Worm (Caenorhabditis elegans) whole organism, early embryonic: ENCODE results near the gene C18D11.1.
"Not testable (repeated sequence)": the region's sequence is repeated elsewhere in the genome, so short reads cannot be mapped to it uniquely, and the experiment has no call there.

Experiments used
- B0310.2 ChIP-seq: sonication (generic microtip); optimal IDR thresholded peaks from 2 replicates; lab custom pipeline; 2016; ENCODE audit warnings: mild to moderate bottlenecking, missing genetic modification characterization, missing compliant biosample characterization
- F13C5.2 ChIP-seq: sonication (generic microtip); optimal IDR thresholded peaks from 2 replicates; lab custom pipeline; 2017; ENCODE audit warnings: mild to moderate bottlenecking, missing genetic modification characterization, inconsistent platforms, missing compliant biosample characterization
- aly-1 ChIP-seq: sonication (generic microtip); optimal IDR thresholded peaks from 2 replicates; lab custom pipeline; 2016; ENCODE audit warnings: missing genetic modification characterization, missing compliant biosample characterization
- ama-1 ChIP-seq: fragments of 150-350 bp; optimal IDR thresholded peaks from 2 replicates; lab custom pipeline; 2014
- ceh-13 ChIP-seq: fragments of 200-800 bp; sonication (Bioruptor generic); optimal IDR thresholded peaks from 2 replicates; lab custom pipeline; 2018; ENCODE audit warnings: mild to moderate bottlenecking, missing genetic modification characterization, missing compliant biosample characterization
- ceh-36 ChIP-seq: sonication (generic microtip); optimal IDR thresholded peaks from 2 replicates; lab custom pipeline; 2016; ENCODE audit warnings: missing genetic modification characterization, inconsistent platforms, missing compliant biosample characterization
- ets-7 ChIP-seq: sonication (generic microtip); optimal IDR thresholded peaks from 2 replicates; lab custom pipeline; 2016; ENCODE audit warnings: missing genotype, missing genetic modification characterization, missing compliant biosample characterization
- flt-1 ChIP-seq: fragments of 200-800 bp; sonication (Bioruptor generic); IDR thresholded peaks from 2 replicates; pipeline ENCODE4 v1.3.6; 2022; ENCODE audit warnings: missing genetic modification characterization, missing compliant biosample characterization
- hmbx-1 ChIP-seq: sonication (generic microtip); optimal IDR thresholded peaks from 2 replicates; lab custom pipeline; 2016; ENCODE audit warnings: mild to moderate bottlenecking, missing genetic modification characterization, missing compliant biosample characterization
- hmg-4 ChIP-seq: fragments of 200-800 bp; sonication (Bioruptor generic); optimal IDR thresholded peaks from 2 replicates; lab custom pipeline; 2018; ENCODE audit warnings: mild to moderate bottlenecking, missing genetic modification characterization, missing compliant biosample characterization
- hnd-1 ChIP-seq: sonication (generic microtip); optimal IDR thresholded peaks from 2 replicates; lab custom pipeline; 2016; ENCODE audit warnings: missing genetic modification characterization, missing compliant biosample characterization
- pes-1 ChIP-seq: fragments of 200-800 bp; sonication (Bioruptor generic); IDR thresholded peaks from 2 replicates; pipeline ENCODE4 v1.3.6; 2022; ENCODE audit warnings: missing genetic modification reagents, missing genetic modification characterization, missing compliant biosample characterization
- scrt-1 ChIP-seq: fragments of 200-800 bp; sonication (Bioruptor generic); IDR thresholded peaks from 2 replicates; pipeline ENCODE4 v1.3.6; 2022; ENCODE audit warnings: missing genetic modification characterization, missing compliant biosample characterization
- sea-1 ChIP-seq: fragments of 200-800 bp; sonication (Bioruptor generic); conservative IDR thresholded peaks from 2 replicates; pipeline ENCODE4 v1.3.6; 2022; ENCODE audit warnings: missing genetic modification characterization, missing compliant biosample characterization
- tbx-11 ChIP-seq: fragments of 200-800 bp; sonication (Bioruptor generic); IDR thresholded peaks from 2 replicates; pipeline ENCODE4 v1.3.6; 2022; ENCODE audit warnings: missing genetic modification characterization, missing compliant biosample characterization
- tbx-37 ChIP-seq: fragments of 200-800 bp; sonication (Bioruptor generic); conservative IDR thresholded peaks from 2 replicates; pipeline ENCODE4 v1.3.6; 2022; ENCODE audit warnings: missing genetic modification reagents, missing genetic modification characterization, missing compliant biosample characterization
- tra-4 ChIP-seq: sonication (generic microtip); optimal IDR thresholded peaks from 2 replicates; lab custom pipeline; 2017; ENCODE audit warnings: missing genetic modification characterization, missing compliant biosample characterization

Gene C18D11.1

DNA sequence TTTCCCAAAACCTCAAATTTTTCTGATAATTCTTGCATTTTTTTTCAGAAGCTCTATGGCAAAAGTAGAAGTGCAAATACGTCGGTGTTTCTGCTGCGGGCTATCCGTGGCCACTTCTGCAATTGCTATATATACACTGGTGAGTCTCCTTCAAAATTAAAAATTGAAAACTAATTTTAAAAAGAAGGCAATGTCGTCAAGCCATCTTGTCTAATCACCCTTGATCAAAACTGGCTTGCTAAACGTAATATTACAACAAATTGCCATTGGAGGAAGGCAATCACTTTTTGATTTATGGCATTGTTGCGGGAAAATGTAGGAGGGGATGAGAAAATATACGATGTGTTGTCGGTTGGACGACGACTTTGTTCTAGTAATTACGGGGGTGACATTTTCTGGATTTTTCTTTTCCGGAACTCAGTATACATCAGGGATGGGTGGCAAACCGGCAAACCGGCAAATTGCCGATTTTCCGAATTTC is at the start of gene C18D11.1:
TSS of gene C18D11.1 (plus strand) at position 51 of the 481 bp plus-strand sequence.
- no peak for TF ChIP-seq flt-1
- TF ChIP-seq aly-1 (tag; lab: Kevin White, UChicago), result no peak
- no peak for TF ChIP-seq ceh-36 (tag; lab: Kevin White, UChicago)

DNA sequence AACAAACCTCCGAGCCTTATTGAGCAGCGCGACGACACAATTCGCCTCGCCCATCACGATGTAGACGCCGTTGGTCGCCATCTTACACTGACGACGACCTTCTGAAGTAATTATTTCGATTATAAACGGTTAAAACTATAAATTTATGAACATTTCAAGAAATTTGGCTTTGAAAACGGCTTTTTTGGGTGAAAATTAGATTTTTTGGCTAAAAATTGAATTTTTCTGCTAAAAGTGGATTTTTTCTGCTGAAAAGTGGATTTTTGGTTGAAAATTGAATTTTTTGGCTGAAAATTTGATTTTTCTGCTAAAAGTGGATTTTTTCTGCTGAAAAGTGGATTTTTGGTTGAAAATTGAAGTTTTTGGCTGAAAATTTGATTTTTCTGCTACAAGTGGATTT is 42.8 kb upstream of the C18D11.1 start, which contains the start of gene gbf-1:
TSS of gene gbf-1 (minus strand) at position 101 of the 400 bp plus-strand sequence.
- not testable (repeated sequence) for TF ChIP-seq tbx-11 (GFP tag; lab: Robert Waterston, UW); sea-1 (GFP tag; lab: Robert Waterston, UW); tra-4 (tag; lab: Kevin White, UChicago)

DNA sequence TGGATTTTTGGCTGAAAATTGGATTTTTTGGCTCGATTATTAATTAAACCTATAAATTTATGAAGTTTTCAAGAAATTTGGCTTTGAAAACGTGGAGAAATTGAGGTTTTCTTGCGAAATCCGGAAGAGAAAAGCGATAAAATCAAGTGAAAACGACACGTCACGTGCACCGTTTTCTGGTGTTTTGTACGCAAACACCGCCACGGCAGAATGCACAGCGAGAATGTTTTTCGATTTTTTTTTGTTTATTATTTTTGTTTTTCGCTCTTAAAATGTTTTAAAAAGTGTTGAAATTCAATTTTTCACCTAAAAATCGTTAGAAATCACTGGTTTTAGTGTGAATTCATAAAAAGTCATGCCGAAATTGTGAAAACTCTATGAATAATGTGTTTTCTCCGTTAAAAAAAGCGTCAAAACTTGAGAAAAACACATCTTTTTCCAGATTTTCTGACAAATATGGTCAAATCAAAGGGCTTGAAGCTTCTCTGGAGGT is 41.8 kb upstream of the C18D11.1 start, which contains the start of gene immp-1:
TSS of gene immp-1 (plus strand) at position 443 of the 493 bp plus-strand sequence.
- TF ChIP-seq F13C5.2 (tag; lab: Kevin White, UChicago), result peak; percentile 15
- no peak for TF ChIP-seq hmg-4 (GFP tag; lab: Kevin White, UChicago)

DNA sequence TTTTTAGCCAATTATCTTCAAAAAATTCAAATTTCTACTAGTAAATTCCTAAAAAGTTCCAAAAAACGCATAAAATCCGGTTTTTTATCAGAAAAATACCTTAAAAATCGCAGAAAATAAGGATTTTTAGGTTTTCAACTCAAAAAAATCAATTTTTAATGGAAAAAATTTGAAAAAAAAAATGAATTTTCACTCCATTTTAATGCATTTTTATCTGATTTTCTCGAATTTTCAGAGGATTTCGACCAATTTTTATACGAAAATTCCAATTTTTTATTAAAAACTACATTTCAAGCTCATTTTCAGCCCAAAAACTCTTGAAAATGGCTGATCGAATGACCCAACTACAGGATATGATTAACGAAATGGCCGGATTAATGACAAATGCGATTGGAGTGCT is 39.1 kb upstream of the C18D11.1 start, which contains the start of gene mdt-21:
TSS of gene mdt-21 (plus strand) at position 301 of the 400 bp plus-strand sequence.
- TF ChIP-seq aly-1 (tag; lab: Kevin White, UChicago) (no peak), ceh-36 (tag; lab: Kevin White, UChicago) (no peak), ceh-13 (GFP tag; lab: Kevin White, UChicago) (no peak), F13C5.2 (tag; lab: Kevin White, UChicago) (no peak), ets-7 (no peak), tbx-37 (GFP tag; lab: Robert Waterston, UW) (no peak), tbx-11 (GFP tag; lab: Robert Waterston, UW) (no peak), flt-1 (no peak), hmg-4 (GFP tag; lab: Kevin White, UChicago) (no peak), scrt-1 (GFP tag; lab: Robert Waterston, UW) (no peak), hnd-1 (tag; lab: Kevin White, UChicago) (no peak), pes-1 (GFP tag; lab: Robert Waterston, UW) (no peak)

DNA sequence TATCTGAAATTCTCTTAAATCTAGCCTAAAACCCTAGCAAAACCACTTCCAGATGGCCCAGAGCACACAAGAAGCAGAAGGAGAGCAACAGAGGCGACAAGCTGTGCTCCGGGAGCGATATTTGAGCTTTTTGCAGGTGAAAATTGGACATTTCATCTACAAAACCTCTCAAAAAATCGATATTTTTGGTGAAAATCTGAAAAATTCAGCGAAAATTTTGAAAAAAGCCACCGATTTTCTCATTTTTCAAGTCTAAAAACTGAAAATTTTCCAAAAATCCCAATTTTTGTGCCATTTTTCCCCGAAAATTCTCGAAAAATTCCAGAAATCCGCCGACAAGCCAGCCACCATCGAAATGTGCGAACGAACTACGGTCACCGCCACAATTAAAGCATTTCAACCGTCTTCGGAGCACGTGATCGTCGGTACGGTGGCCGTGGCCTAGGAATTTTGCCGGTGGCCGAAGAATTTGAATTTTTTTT is 36.1 kb upstream of the C18D11.1 start, which contains the start of gene C24H11.5:
TSS of gene C24H11.5 (plus strand) at position 51 of the 482 bp plus-strand sequence.
- TF ChIP-seq aly-1 (tag; lab: Kevin White, UChicago) (no peak), B0310.2 (no peak), hnd-1 (tag; lab: Kevin White, UChicago) (no peak), tbx-37 (GFP tag; lab: Robert Waterston, UW) (no peak), tbx-11 (GFP tag; lab: Robert Waterston, UW) (no peak), hmg-4 (GFP tag; lab: Kevin White, UChicago) (no peak), tra-4 (tag; lab: Kevin White, UChicago) (no peak), ceh-13 (GFP tag; lab: Kevin White, UChicago) (no peak), F13C5.2 (tag; lab: Kevin White, UChicago) (no peak)

ce11 chrIII:11781800-11782199 is 34.6 kb upstream of the C18D11.1 start, which contains the start of gene srd-74:
Gene srd-74, plus strand, starts transcription at chrIII:11782100.
- no peak for TF ChIP-seq tra-4 (tag; lab: Kevin White, UChicago)
- no peak for TF ChIP-seq ama-1 (lab: Kevin White, UChicago)
- TF ChIP-seq B0310.2, result no peak
- TF ChIP-seq sea-1 (GFP tag; lab: Robert Waterston, UW), result no peak
- no peak for TF ChIP-seq tbx-11 (GFP tag; lab: Robert Waterston, UW)
- no peak for TF ChIP-seq F13C5.2 (tag; lab: Kevin White, UChicago)
- no peak for TF ChIP-seq hmg-4 (GFP tag; lab: Kevin White, UChicago)
- TF ChIP-seq ceh-36 (tag; lab: Kevin White, UChicago), result no peak
- TF ChIP-seq flt-1, result no peak
- TF ChIP-seq hnd-1 (tag; lab: Kevin White, UChicago), result no peak
- TF ChIP-seq scrt-1 (GFP tag; lab: Robert Waterston, UW), result no peak
- no peak for TF ChIP-seq tbx-37 (GFP tag; lab: Robert Waterston, UW)
- TF ChIP-seq ceh-13 (GFP tag; lab: Kevin White, UChicago), result no peak
- TF ChIP-seq aly-1 (tag; lab: Kevin White, UChicago), result no peak
- no peak for TF ChIP-seq ets-7
- no peak for TF ChIP-seq pes-1 (GFP tag; lab: Robert Waterston, UW)
- no peak for TF ChIP-seq hmbx-1 (tag; lab: Kevin White, UChicago)

ce11 chrIII:11785961-11786360 is 30.4 kb upstream of the C18D11.1 start, which contains the start of gene tbx-38:
Gene tbx-38, minus strand, starts transcription at chrIII:11786061.
- TF ChIP-seq F13C5.2 (tag; lab: Kevin White, UChicago), result no peak
- peak; percentile 30 for TF ChIP-seq ets-7
- TF ChIP-seq aly-1 (tag; lab: Kevin White, UChicago), result no peak
- TF ChIP-seq B0310.2, result no peak
- no peak for TF ChIP-seq scrt-1 (GFP tag; lab: Robert Waterston, UW)

DNA sequence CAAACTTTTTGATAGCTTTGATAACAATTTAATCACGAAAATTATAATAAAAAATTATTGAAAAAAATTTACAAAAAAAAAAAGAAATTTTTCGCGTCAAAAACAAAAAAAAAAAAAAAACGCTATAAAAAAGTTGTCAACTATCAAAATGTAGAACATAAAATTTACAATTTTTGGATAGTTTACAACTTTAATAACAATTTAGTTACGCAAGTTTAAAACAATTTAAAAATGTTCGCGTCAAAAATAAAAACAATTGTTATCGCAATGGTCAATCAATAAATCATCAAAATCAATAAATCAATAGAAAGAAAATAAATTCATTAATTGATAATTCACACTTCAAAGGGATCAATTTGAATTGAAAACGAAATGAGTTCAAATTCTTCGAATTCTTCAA is 29.0 kb upstream of the C18D11.1 start, which contains the start of gene C24H11.1:
TSS of gene C24H11.1 (plus strand) at position 301 of the 400 bp plus-strand sequence.
- TF ChIP-seq B0310.2; scrt-1 (GFP tag; lab: Robert Waterston, UW); aly-1 (tag; lab: Kevin White, UChicago): not testable (repeated sequence)
